Worm (Caenorhabditis elegans) whole organism, L2 larva: ENCODE measurements around the gene cmtr-1.
A peak's percentile ranks its signal among the peaks of the same experiment; 100 is the strongest.

ENCODE experiments used
- C34F6.9 ChIP-seq: fragments of 150-350 bp; optimal IDR thresholded peaks from 2 replicates; lab custom pipeline; 2014; ENCODE audit warnings: missing biosample characterization, missing genetic modification characterization
- F13H6.1 ChIP-seq: sonication (generic microtip); optimal IDR thresholded peaks from 2 replicates; lab custom pipeline; 2016; ENCODE audit warnings: missing genetic modification characterization, missing compliant biosample characterization
- R02D3.7 ChIP-seq: fragments of 150-350 bp; optimal IDR thresholded peaks from 2 replicates; lab custom pipeline; 2014; ENCODE audit warnings: missing biosample characterization, missing genetic modification characterization
- Y55F3AM.14 ChIP-seq: fragments of 200-800 bp; sonication (Bioruptor generic); optimal IDR thresholded peaks from 2 replicates; lab custom pipeline; 2018; ENCODE audit warnings: mild to moderate bottlenecking, missing genetic modification characterization, missing compliant biosample characterization
- alr-1 ChIP-seq: fragments of 150-350 bp; optimal IDR thresholded peaks from 2 replicates; lab custom pipeline; 2014; ENCODE audit warnings: missing biosample characterization, missing genetic modification characterization
- aly-2 ChIP-seq: fragments of 150-350 bp; optimal IDR thresholded peaks from 2 replicates; lab custom pipeline; 2014; ENCODE audit warnings: missing biosample characterization, missing genetic modification characterization
- ama-1 ChIP-seq: fragments of 150-350 bp; optimal IDR thresholded peaks from 2 replicates; lab custom pipeline; 2018; ENCODE audit warnings: inconsistent platforms
- blmp-1 ChIP-seq: sonication (generic microtip); optimal IDR thresholded peaks from 2 replicates; lab custom pipeline; 2017; ENCODE audit warnings: missing genetic modification characterization, mild to moderate bottlenecking, missing compliant biosample characterization, antibody characterized with exemption, moderate library complexity; ENCODE audit not compliant: insufficient read depth
- ceh-16 ChIP-seq: fragments of 150-350 bp; optimal IDR thresholded peaks from 2 replicates; lab custom pipeline; 2014; ENCODE audit warnings: missing biosample characterization, missing genetic modification characterization
- egl-27 ChIP-seq: sonication (generic microtip); optimal IDR thresholded peaks from 3 replicates; lab custom pipeline; 2017; ENCODE audit warnings: missing biosample characterization, missing genetic modification reagents, missing genetic modification characterization
- elt-1 ChIP-seq: fragments of 150-350 bp; optimal IDR thresholded peaks from 2 replicates; lab custom pipeline; 2014; ENCODE audit warnings: missing biosample characterization, missing genetic modification characterization
- elt-3 ChIP-seq: sonication (generic microtip); optimal IDR thresholded peaks from 2 replicates; lab custom pipeline; 2017; ENCODE audit warnings: missing biosample characterization, missing genetic modification characterization
- gmeb-1 ChIP-seq: fragments of 150-350 bp; optimal IDR thresholded peaks from 2 replicates; lab custom pipeline; 2014; ENCODE audit warnings: missing biosample characterization, missing genetic modification characterization
- lsy-2 ChIP-seq, 2 experiments: fragments of 150-350 bp in 1 of 2; sonication (generic microtip) in 1 of 2; optimal IDR thresholded peaks; 2 replicates each; lab custom pipeline; 2014 to 2017; ENCODE audit warnings: missing biosample characterization in 2 of 2, missing genetic modification characterization in 2 of 2
- mab-5 ChIP-seq: fragments of 150-350 bp; optimal IDR thresholded peaks from 2 replicates; lab custom pipeline; 2014; ENCODE audit warnings: missing biosample characterization, missing genetic modification characterization
- mbf-1 ChIP-seq: sonication (generic microtip); optimal IDR thresholded peaks from 2 replicates; lab custom pipeline; 2017; ENCODE audit warnings: missing biosample characterization, missing genetic modification characterization
- mdl-1 ChIP-seq, 2 experiments: fragments of 150-350 bp in 1 of 2; sonication (generic microtip) in 1 of 2; optimal IDR thresholded peaks; 2 replicates each; lab custom pipeline; 2017; ENCODE audit warnings: missing biosample characterization in 2 of 2, missing genetic modification characterization in 2 of 2
- nhr-10 ChIP-seq: sonication (generic microtip); optimal IDR thresholded peaks from 2 replicates; lab custom pipeline; 2017; ENCODE audit warnings: missing biosample characterization, missing genetic modification characterization
- nhr-12 ChIP-seq: fragments of 150-350 bp; optimal IDR thresholded peaks from 2 replicates; lab custom pipeline; 2014; ENCODE audit warnings: missing biosample characterization, missing genetic modification characterization
- nhr-129 ChIP-seq: fragments of 150-350 bp; optimal IDR thresholded peaks from 2 replicates; lab custom pipeline; 2014; ENCODE audit warnings: missing biosample characterization, missing genetic modification characterization
- nhr-21 ChIP-seq: fragments of 150-350 bp; optimal IDR thresholded peaks from 2 replicates; lab custom pipeline; 2014; ENCODE audit warnings: missing biosample characterization, missing genetic modification characterization
- nhr-23 ChIP-seq: fragments of 150-350 bp; optimal IDR thresholded peaks from 2 replicates; lab custom pipeline; 2014; ENCODE audit warnings: missing biosample characterization, missing genetic modification reagents, missing genetic modification characterization
- nhr-25 ChIP-seq: fragments of 150-350 bp; sonication (generic microtip); optimal IDR thresholded peaks from 3 replicates; lab custom pipeline; 2014; ENCODE audit warnings: missing biosample characterization, missing genetic modification characterization
- peb-1 ChIP-seq: fragments of 150-350 bp; optimal IDR thresholded peaks from 2 replicates; lab custom pipeline; 2014; ENCODE audit warnings: missing biosample characterization, missing genetic modification characterization
- sem-4 ChIP-seq: fragments of 150-350 bp; optimal IDR thresholded peaks from 2 replicates; lab custom pipeline; 2014; ENCODE audit warnings: missing biosample characterization, missing genetic modification reagents, missing genetic modification characterization
- skn-1 ChIP-seq: sonication (generic microtip); optimal IDR thresholded peaks from 2 replicates; lab custom pipeline; 2017; ENCODE audit warnings: missing biosample characterization, missing genetic modification characterization
- sma-3 ChIP-seq: sonication (generic microtip); optimal IDR thresholded peaks from 2 replicates; lab custom pipeline; 2016; ENCODE audit warnings: missing genetic modification reagents, missing genetic modification characterization, missing compliant biosample characterization
- snpc-4 ChIP-seq: fragments of 150-350 bp; optimal IDR thresholded peaks from 2 replicates; lab custom pipeline; 2014; ENCODE audit warnings: missing biosample characterization, missing genetic modification characterization
- unc-39 ChIP-seq: fragments of 150-350 bp; optimal IDR thresholded peaks from 2 replicates; lab custom pipeline; 2014; ENCODE audit warnings: missing biosample characterization, missing genetic modification characterization
- unc-55 ChIP-seq: fragments of 150-350 bp; sonication (generic microtip); optimal IDR thresholded peaks from 3 replicates; lab custom pipeline; 2014; ENCODE audit warnings: missing biosample characterization, missing genetic modification reagents, missing genetic modification characterization
- unc-62 ChIP-seq: fragments of 150-350 bp; optimal IDR thresholded peaks from 2 replicates; lab custom pipeline; 2014; ENCODE audit warnings: missing biosample characterization, missing genetic modification reagents, missing genetic modification characterization
- zag-1 ChIP-seq: fragments of 150-350 bp; optimal IDR thresholded peaks from 2 replicates; lab custom pipeline; 2014; ENCODE audit warnings: missing biosample characterization, missing genetic modification characterization
- ztf-1 ChIP-seq: fragments of 200-800 bp; sonication (Bioruptor generic); conservative IDR thresholded peaks from 2 replicates; pipeline ENCODE4 v1.3.6; 2022; ENCODE audit warnings: missing genetic modification characterization, missing compliant biosample characterization
- ztf-11 ChIP-seq: sonication (generic microtip); optimal IDR thresholded peaks from 2 replicates; lab custom pipeline; 2017; ENCODE audit warnings: missing biosample characterization, missing genetic modification characterization
- ztf-4 ChIP-seq: fragments of 150-350 bp; optimal IDR thresholded peaks from 2 replicates; lab custom pipeline; 2014; ENCODE audit warnings: missing biosample characterization, missing genetic modification characterization

Gene cmtr-1

DNA sequence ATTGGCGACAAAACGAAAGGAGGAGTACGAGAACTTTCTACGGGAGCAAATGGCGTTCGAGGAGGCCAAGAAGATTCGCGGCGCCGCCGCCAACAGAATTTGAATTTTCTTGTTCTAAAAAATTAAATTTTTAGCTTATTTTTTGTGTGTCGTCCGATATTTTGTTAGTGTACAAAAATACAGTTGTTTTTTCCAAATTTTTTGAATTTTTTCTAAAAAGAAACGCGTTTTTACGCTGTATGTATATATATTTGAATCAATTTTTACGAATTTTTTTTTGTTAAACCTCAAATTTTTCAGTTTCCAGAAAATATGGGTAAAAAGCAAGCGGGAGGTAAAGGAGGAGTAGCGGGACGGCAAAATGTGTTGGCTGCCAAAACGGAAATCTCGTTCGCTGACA lies 13.2 kb downstream of the cmtr-1 start, which contains the start of gene trip-4:
trip-4 (plus strand) TSS at position 301 of the 400 bp plus-strand sequence.
- no peak for TF ChIP-seq mab-5
- no peak for TF ChIP-seq snpc-4 (tag; lab: Kevin White, UChicago)

DNA sequence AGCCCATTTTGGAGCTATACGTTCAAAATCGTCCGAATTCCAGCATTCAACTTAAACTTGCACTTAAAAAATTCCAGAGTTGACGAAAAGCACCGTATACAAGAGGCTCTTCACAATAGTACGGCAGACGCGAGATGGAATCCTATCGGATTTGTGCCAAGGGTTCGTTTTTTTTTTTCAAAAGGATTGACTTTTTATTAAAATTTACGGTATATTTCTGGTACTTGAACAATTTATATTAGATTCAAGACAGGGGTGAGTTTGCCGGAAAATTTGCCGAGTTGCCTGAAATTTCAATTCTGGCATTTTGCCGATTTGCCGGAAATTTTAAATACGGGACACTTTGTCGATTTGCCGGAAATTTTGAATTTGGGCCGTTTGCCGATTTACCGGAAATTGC lies 16.4 kb downstream of the cmtr-1 start:
- no peak for TF ChIP-seq ztf-11 (tag; lab: Kevin White, UChicago)
- TF ChIP-seq mbf-1, result no peak
- no peak for TF ChIP-seq elt-1
- TF ChIP-seq F13H6.1 (tag; lab: Kevin White, UChicago), result no peak
- TF ChIP-seq sem-4 (tag; lab: Kevin White, UChicago), result no peak
- no peak for TF ChIP-seq peb-1 (tag; lab: Kevin White, UChicago)
- TF ChIP-seq gmeb-1, result no peak
- TF ChIP-seq zag-1, result no peak
- no peak for TF ChIP-seq unc-55
- TF ChIP-seq egl-27, result no peak
- TF ChIP-seq lsy-2 (tag; optimal IDR thresholded peaks at IDR 0.05; lab: Kevin White, UChicago), result no peak
- no peak for TF ChIP-seq nhr-25 (tag; lab: Kevin White, UChicago)
- no peak for TF ChIP-seq ztf-1 (GFP tag; lab: Robert Waterston, UW)
- TF ChIP-seq blmp-1 (tag; lab: Kevin White, UChicago), result no peak
- TF ChIP-seq ceh-16 (tag; lab: Kevin White, UChicago), result no peak
- TF ChIP-seq ama-1 (lab: Kevin White, UChicago), result no peak
- TF ChIP-seq nhr-23, result no peak
- no peak for TF ChIP-seq skn-1
- no peak for TF ChIP-seq R02D3.7
- no peak for TF ChIP-seq Y55F3AM.14 (GFP tag; lab: Kevin White, UChicago)

DNA sequence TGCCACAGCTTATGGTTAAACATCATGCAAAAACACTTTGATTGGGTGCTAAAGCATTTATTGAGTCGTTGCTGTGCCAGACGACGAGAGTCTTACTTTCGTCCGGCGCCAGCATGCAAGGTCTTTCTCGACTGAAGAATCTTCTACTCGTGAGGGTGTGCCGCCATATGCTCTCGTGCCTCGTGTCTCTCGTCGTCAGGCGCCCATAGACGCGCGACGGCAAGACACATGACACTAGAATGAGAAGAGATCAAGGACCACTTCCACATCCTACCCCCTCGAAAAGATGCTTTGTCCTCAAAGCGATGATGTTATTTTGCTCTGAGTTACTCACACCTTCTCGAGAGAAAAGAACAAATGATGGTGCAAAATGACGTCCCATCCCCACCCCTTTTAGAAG lies 16.9 kb downstream of the cmtr-1 start:
- TF ChIP-seq ama-1 (lab: Kevin White, UChicago), result peak; percentile 19
- TF ChIP-seq nhr-129 (tag; lab: Kevin White, UChicago), result peak; percentile 46
- TF ChIP-seq mdl-1 (tag; optimal IDR thresholded peaks at IDR 0.05; lab: Kevin White, UChicago), result peak in 1 of 2 experiments; percentile 21
- peak; percentile 33 for TF ChIP-seq C34F6.9 (tag; lab: Kevin White, UChicago)
- TF ChIP-seq unc-55, result peak; percentile 4
- TF ChIP-seq, all 48 proteins: peak for 5; not testable (repeated sequence) for 43

- TF ChIP-seq mdl-1 (tag; optimal IDR thresholded peaks at IDR 0.05; lab: Kevin White, UChicago), result peak in 1 of 2 experiments; percentile 4
Observed at ce11 chrII:15043850-15044249, 17.9 kb downstream of the cmtr-1 start.

ce11 chrII:15058282-15058681 lies 32.4 kb downstream of the cmtr-1 start, which contains the start of gene Y53F4B.17:
Gene Y53F4B.17, plus strand, starts transcription at chrII:15058656.
- TF ChIP-seq egl-27 (no peak), alr-1 (tag; lab: Kevin White, UChicago) (no peak), C34F6.9 (tag; lab: Kevin White, UChicago) (no peak), Y55F3AM.14 (GFP tag; lab: Kevin White, UChicago) (no peak), aly-2 (tag; lab: Kevin White, UChicago) (no peak), nhr-25 (tag; lab: Kevin White, UChicago) (no peak), blmp-1 (tag; lab: Kevin White, UChicago) (no peak), sem-4 (tag; lab: Kevin White, UChicago) (no peak), mdl-1 (tag; optimal IDR thresholded peaks at IDR 0.05; lab: Kevin White, UChicago) (no peak), mab-5 (no peak), sma-3 (no peak), nhr-10 (tag; lab: Kevin White, UChicago) (no peak), nhr-12 (tag; lab: Kevin White, UChicago) (no peak), ztf-4 (tag; lab: Kevin White, UChicago) (no peak), unc-55 (no peak)

ce11 chrII:15071571-15071970 lies 45.7 kb downstream of the cmtr-1 start, which contains the start of gene Y53F4B.18:
Gene Y53F4B.18, minus strand, starts transcription at chrII:15071671.
- no peak for TF ChIP-seq C34F6.9 (tag; lab: Kevin White, UChicago)
- no peak for TF ChIP-seq ztf-1 (GFP tag; lab: Robert Waterston, UW)
- no peak for TF ChIP-seq zag-1
- TF ChIP-seq unc-39, result no peak
- TF ChIP-seq unc-62 (GFP tag; lab: Kevin White, UChicago), result no peak
- TF ChIP-seq ama-1 (lab: Kevin White, UChicago), result no peak
- no peak for TF ChIP-seq nhr-21 (tag; lab: Kevin White, UChicago)
- TF ChIP-seq ztf-4 (tag; lab: Kevin White, UChicago), result no peak
- TF ChIP-seq nhr-23, result no peak
- TF ChIP-seq Y55F3AM.14 (GFP tag; lab: Kevin White, UChicago), result no peak
- TF ChIP-seq gmeb-1, result no peak
- TF ChIP-seq elt-3, result no peak
- TF ChIP-seq, all 48 proteins: peak for 0
